Fruit fly (Drosophila melanogaster) whole organism, embryonic: Measurements from ENCODE around the gene CG14079.
A peak's percentile ranks its signal among the peaks of the same experiment; 100 is the strongest.

Experiments
- Abd-B ChIP-seq: fragments of 200-800 bp; sonication (Bioruptor generic); optimal IDR thresholded peaks from 2 replicates; lab custom pipeline; 2018; ENCODE audit warnings: missing biosample characterization, mild to moderate bottlenecking, missing genetic modification characterization, moderate library complexity
- Atf-2 ChIP-seq: fragments of 200-800 bp; sonication (Bioruptor generic); optimal IDR thresholded peaks from 2 replicates; lab custom pipeline; 2016; ENCODE audit warnings: missing biosample characterization, missing genetic modification characterization
- CG10565 ChIP-seq: fragments of 200-800 bp; sonication (Bioruptor generic); optimal IDR thresholded peaks from 3 replicates; lab custom pipeline; 2016; ENCODE audit warnings: missing biosample characterization, mild to moderate bottlenecking, missing genetic modification characterization
- CG10979 ChIP-seq: fragments of 200-800 bp; sonication (Bioruptor generic); optimal IDR thresholded peaks from 2 replicates; lab custom pipeline; 2018; ENCODE audit warnings: missing biosample characterization, mild to moderate bottlenecking, missing genetic modification characterization, moderate library complexity
- CG11504 ChIP-seq: fragments of 200-800 bp; sonication (Bioruptor generic); optimal IDR thresholded peaks from 3 replicates; lab custom pipeline; 2019; ENCODE audit warnings: missing biosample characterization, mild to moderate bottlenecking, missing genetic modification characterization, moderate library complexity
- CG12391 ChIP-seq: fragments of 200-800 bp; sonication (Bioruptor generic); optimal IDR thresholded peaks from 3 replicates; lab custom pipeline; 2018; ENCODE audit warnings: missing biosample characterization, mild to moderate bottlenecking, missing genetic modification characterization, moderate library complexity
- CG14710 ChIP-seq: fragments of 200-800 bp; sonication (Bioruptor generic); optimal IDR thresholded peaks from 3 replicates; lab custom pipeline; 2019; ENCODE audit warnings: missing biosample characterization, mild to moderate bottlenecking, missing genetic modification characterization, moderate library complexity
- CG17912 ChIP-seq: fragments of 200-800 bp; sonication (Bioruptor generic); optimal IDR thresholded peaks from 2 replicates; lab custom pipeline; 2018; ENCODE audit warnings: missing biosample characterization, mild to moderate bottlenecking, missing genetic modification characterization
- CG2889 ChIP-seq: fragments of 200-800 bp; sonication (Bioruptor generic); IDR thresholded peaks from 3 replicates; pipeline ENCODE4 v1.3.6; 2022; ENCODE audit warnings: missing biosample characterization, missing genetic modification characterization
- CG30403 ChIP-seq: fragments of 200-800 bp; sonication (Bioruptor generic); optimal IDR thresholded peaks from 3 replicates; lab custom pipeline; 2016; ENCODE audit warnings: missing biosample characterization, missing genetic modification characterization
- CG3726 ChIP-seq: fragments of 200-800 bp; sonication (Bioruptor generic); IDR thresholded peaks from 3 replicates; pipeline ENCODE4, ENCODE4 v1.3.6; 2022; ENCODE audit warnings: missing biosample characterization, missing genetic modification characterization
- CG3838 ChIP-seq: fragments of 200-800 bp; sonication (Bioruptor generic); optimal IDR thresholded peaks from 3 replicates; lab custom pipeline; 2016; ENCODE audit warnings: missing biosample characterization, missing genetic modification characterization
- CG7556 ChIP-seq: fragments of 200-800 bp; sonication (Bioruptor generic); optimal IDR thresholded peaks from 2 replicates; lab custom pipeline; 2017; ENCODE audit warnings: missing biosample characterization, mild to moderate bottlenecking, missing genetic modification characterization
- CG7839 ChIP-seq: fragments of 200-800 bp; sonication (Bioruptor generic); optimal IDR thresholded peaks from 3 replicates; lab custom pipeline; 2018; ENCODE audit warnings: missing biosample characterization, mild to moderate bottlenecking, missing genetic modification characterization, moderate library complexity
- CG7928 ChIP-seq: fragments of 200-800 bp; sonication (Bioruptor generic); optimal IDR thresholded peaks from 2 replicates; lab custom pipeline; 2017; ENCODE audit warnings: missing biosample characterization, mild to moderate bottlenecking, missing genetic modification characterization
- CG7963 ChIP-seq: fragments of 200-800 bp; sonication (Bioruptor generic); IDR thresholded peaks from 3 replicates; pipeline ENCODE4 v1.3.6; 2022; ENCODE audit warnings: missing biosample characterization, missing genetic modification characterization; ENCODE audit not compliant: partially characterized antibody
- CG9215 ChIP-seq: fragments of 200-800 bp; sonication (Bioruptor generic); IDR thresholded peaks from 2 replicates; pipeline ENCODE4 v1.3.6; 2022; ENCODE audit warnings: missing biosample characterization, missing genetic modification characterization
- CG9437 ChIP-seq: fragments of 200-800 bp; sonication (Bioruptor generic); optimal IDR thresholded peaks from 2 replicates; lab custom pipeline; 2018; ENCODE audit warnings: missing biosample characterization, mild to moderate bottlenecking, missing genetic modification characterization
- CG9727 ChIP-seq: fragments of 200-800 bp; sonication (Bioruptor generic); optimal IDR thresholded peaks from 3 replicates; lab custom pipeline; 2017; ENCODE audit warnings: missing biosample characterization, mild to moderate bottlenecking, missing genetic modification characterization
- Dll ChIP-seq: fragments of 200-800 bp; sonication (Bioruptor generic); IDR thresholded peaks from 4 replicates; pipeline ENCODE4 v1.3.6; 2022; ENCODE audit warnings: missing biosample characterization, missing genetic modification characterization; ENCODE audit not compliant: partially characterized antibody
- Hey ChIP-seq: fragments of 200-800 bp; sonication (Bioruptor generic); optimal IDR thresholded peaks from 3 replicates; lab custom pipeline; 2018; ENCODE audit warnings: missing biosample characterization, mild to moderate bottlenecking, missing genetic modification characterization
- Hr51 ChIP-seq, 2 experiments: fragments of 200-800 bp; sonication (Bioruptor generic); optimal IDR thresholded peaks; 2 replicates in 1 of 2; 3 replicates in 1 of 2; lab custom pipeline; 2016 to 2018; ENCODE audit warnings: missing biosample characterization in 2 of 2, missing genetic modification characterization in 2 of 2, mild to moderate bottlenecking in 1 of 2, moderate library complexity in 1 of 2
- Lhr ChIP-seq: fragments of 200-800 bp; sonication (Bioruptor generic); optimal IDR thresholded peaks from 3 replicates; lab custom pipeline; 2017; ENCODE audit warnings: mild to moderate bottlenecking, missing biosample characterization, missing genetic modification reagents, missing genetic modification characterization
- Med ChIP-seq: fragments of 200-800 bp; sonication (Bioruptor generic); peaks from one replicate; lab custom pipeline; 2016; ENCODE audit warnings: missing biosample characterization, missing genetic modification characterization, mild to moderate bottlenecking, inconsistent platforms, moderate library complexity
- Ptx1 ChIP-seq: fragments of 200-800 bp; sonication (Bioruptor generic); IDR thresholded peaks from 2 replicates; pipeline ENCODE4 v1.3.6; 2022; ENCODE audit warnings: missing biosample characterization, missing genetic modification characterization
- Ssrp ChIP-seq: fragments of 200-800 bp; sonication (Bioruptor generic); optimal IDR thresholded peaks from 2 replicates; lab custom pipeline; 2018; ENCODE audit warnings: missing biosample characterization, mild to moderate bottlenecking, missing genetic modification characterization, moderate library complexity
- Xrp1 ChIP-seq: fragments of 200-800 bp; sonication (Bioruptor generic); IDR thresholded peaks from 2 replicates; pipeline ENCODE4 v1.3.6; 2022; ENCODE audit warnings: missing biosample characterization, missing genetic modification characterization
- aop ChIP-seq: fragments of 200-800 bp; sonication (Bioruptor generic); IDR thresholded peaks from 2 replicates; pipeline ENCODE4 v1.3.6; 2022; ENCODE audit warnings: missing biosample characterization, missing genetic modification characterization
- bsh ChIP-seq, 2 experiments: fragments of 200-800 bp; sonication (Bioruptor generic); optimal IDR thresholded peaks; 2 replicates each; lab custom pipeline; 2017 to 2018; ENCODE audit warnings: mild to moderate bottlenecking in 2 of 2, missing biosample characterization in 2 of 2, missing genetic modification characterization in 2 of 2, moderate library complexity in 1 of 2
- chif ChIP-seq, 2 experiments: fragments of 200-800 bp; sonication (Bioruptor generic); optimal IDR thresholded peaks; 3 replicates each; lab custom pipeline; 2016; ENCODE audit warnings: missing biosample characterization in 2 of 2, missing genetic modification characterization in 2 of 2
- da ChIP-seq: fragments of 200-800 bp; sonication (Bioruptor generic); optimal IDR thresholded peaks from 2 replicates; lab custom pipeline; 2016; ENCODE audit warnings: missing biosample characterization, missing genetic modification characterization
- dpn ChIP-seq, 2 experiments: fragments of 200-800 bp; sonication (Bioruptor generic); optimal IDR thresholded peaks; 3 replicates each; lab custom pipeline; 2016; ENCODE audit warnings: missing biosample characterization in 2 of 2, missing genetic modification characterization in 2 of 2
- fd3F ChIP-seq: fragments of 200-800 bp; sonication (Bioruptor generic); optimal IDR thresholded peaks from 2 replicates; lab custom pipeline; 2018; ENCODE audit warnings: missing biosample characterization, mild to moderate bottlenecking, missing genetic modification characterization, moderate library complexity
- gcm ChIP-seq: fragments of 200-800 bp; sonication (Bioruptor generic); optimal IDR thresholded peaks from 2 replicates; lab custom pipeline; 2019; ENCODE audit warnings: missing biosample characterization, mild to moderate bottlenecking, missing genetic modification characterization, moderate library complexity
- gem ChIP-seq: fragments of 200-800 bp; sonication (Bioruptor generic); optimal IDR thresholded peaks from 2 replicates; lab custom pipeline; 2019; ENCODE audit warnings: missing biosample characterization, mild to moderate bottlenecking, missing genetic modification characterization, moderate library complexity
- gfzf ChIP-seq: fragments of 200-800 bp; sonication (Bioruptor generic); optimal IDR thresholded peaks from 2 replicates; lab custom pipeline; 2016; ENCODE audit warnings: missing biosample characterization, mild to moderate bottlenecking, missing genetic modification characterization, moderate library complexity
- inv ChIP-seq: fragments of 200-800 bp; sonication (Bioruptor generic); IDR thresholded peaks from 2 replicates; pipeline ENCODE4 v1.3.6; 2022; ENCODE audit warnings: missing biosample characterization, missing genetic modification characterization; ENCODE audit not compliant: partially characterized antibody
- klu ChIP-seq: fragments of 200-800 bp; sonication (Bioruptor generic); IDR thresholded peaks from 2 replicates; pipeline ENCODE4 v1.3.6; 2022; ENCODE audit warnings: missing biosample characterization, missing genetic modification characterization
- lilli ChIP-seq: fragments of 200-800 bp; sonication (Bioruptor generic); optimal IDR thresholded peaks from 3 replicates; lab custom pipeline; 2016; ENCODE audit warnings: missing biosample characterization, missing genetic modification characterization
- maf-S ChIP-seq: fragments of 200-800 bp; sonication (Bioruptor generic); optimal IDR thresholded peaks from 2 replicates; lab custom pipeline; 2016; ENCODE audit warnings: missing biosample characterization, missing genetic modification characterization
- nerfin-1 ChIP-seq: fragments of 200-800 bp; sonication (Bioruptor generic); optimal IDR thresholded peaks from 3 replicates; lab custom pipeline; 2019; ENCODE audit warnings: missing biosample characterization, mild to moderate bottlenecking, missing genetic modification characterization, moderate library complexity
- org-1 ChIP-seq: fragments of 200-800 bp; sonication (Bioruptor generic); optimal IDR thresholded peaks from 2 replicates; lab custom pipeline; 2017; ENCODE audit warnings: missing biosample characterization, missing genetic modification characterization
- pb ChIP-seq: fragments of 200-800 bp; sonication (Bioruptor generic); optimal IDR thresholded peaks from 3 replicates; lab custom pipeline; 2016; ENCODE audit warnings: missing biosample characterization, missing genetic modification characterization
- row ChIP-seq: fragments of 200-800 bp; sonication (Bioruptor generic); IDR thresholded peaks from 3 replicates; pipeline ENCODE4 v1.3.6; 2022; ENCODE audit warnings: missing biosample characterization, missing genetic modification characterization
- salm ChIP-seq: fragments of 200-800 bp; sonication (Bioruptor generic); optimal IDR thresholded peaks from 2 replicates; lab custom pipeline; 2018; ENCODE audit warnings: missing biosample characterization, mild to moderate bottlenecking, missing genetic modification characterization
- scrt ChIP-seq: fragments of 200-800 bp; sonication (Bioruptor generic); optimal IDR thresholded peaks from 2 replicates; lab custom pipeline; 2018; ENCODE audit warnings: missing biosample characterization, mild to moderate bottlenecking, missing genetic modification characterization, moderate library complexity
- sens ChIP-seq: fragments of 200-800 bp; sonication (Bioruptor generic); peaks from one replicate; lab custom pipeline; 2016; ENCODE audit warnings: missing biosample characterization, missing genetic modification characterization
- sima ChIP-seq: fragments of 200-800 bp; sonication (Bioruptor generic); optimal IDR thresholded peaks from 2 replicates; lab custom pipeline; 2016; ENCODE audit warnings: missing biosample characterization, missing genetic modification characterization
- sisA ChIP-seq: fragments of 200-800 bp; sonication (Bioruptor generic); IDR thresholded peaks from 2 replicates; pipeline ENCODE4 v1.3.6; 2022; ENCODE audit warnings: missing biosample characterization, missing genetic modification characterization
- unpg ChIP-seq: fragments of 200-800 bp; sonication (Bioruptor generic); optimal IDR thresholded peaks from 3 replicates; lab custom pipeline; 2018; ENCODE audit warnings: missing biosample characterization, mild to moderate bottlenecking, missing genetic modification characterization, moderate library complexity
- zf30C ChIP-seq: fragments of 200-800 bp; sonication (Bioruptor generic); optimal IDR thresholded peaks from 3 replicates; lab custom pipeline; 2018; ENCODE audit warnings: missing biosample characterization, mild to moderate bottlenecking, missing genetic modification characterization

Gene CG14079

DNA sequence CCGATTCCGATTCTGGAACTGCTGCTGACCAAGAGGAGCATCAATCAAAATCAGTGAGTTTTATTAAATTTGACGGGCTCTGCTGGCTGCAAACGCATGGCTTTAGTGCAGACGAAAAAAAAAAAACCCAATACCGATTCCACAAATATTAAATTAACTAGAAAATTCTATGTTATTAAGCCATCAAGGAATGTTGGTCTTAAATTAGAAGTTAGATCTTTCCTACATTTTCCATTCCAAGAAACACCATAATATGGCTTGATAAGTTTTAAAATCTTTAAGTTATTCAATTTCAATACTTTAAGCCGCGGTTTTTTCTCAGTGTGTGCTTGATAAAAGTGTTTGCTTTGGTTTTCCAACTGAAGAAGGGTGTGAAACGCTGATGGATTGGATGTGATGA lies 49.4 kb downstream of the CG14079 start (continued):
- no peak for TF ChIP-seq CG7556 (GFP tag; lab: Kevin White, UChicago)
- no peak for TF ChIP-seq gfzf (GFP tag; lab: Kevin White, UChicago)
- no peak for TF ChIP-seq Ptx1 (GFP tag; lab: Robert Waterston, UW)
- TF ChIP-seq CG7963 (GFP tag; lab: Robert Waterston, UW), result no peak
- no peak for TF ChIP-seq Atf-2 (GFP tag; lab: Kevin White, UChicago)
- TF ChIP-seq CG30403 (GFP tag; lab: Kevin White, UChicago), result peak; percentile 2
- no peak for TF ChIP-seq CG9215 (GFP tag; lab: Robert Waterston, UW)
- TF ChIP-seq Lhr (GFP tag; lab: Kevin White, UChicago), result no peak
- no peak for TF ChIP-seq da (GFP tag; lab: Kevin White, UChicago)
- peak in 1 of 2 experiments; percentile 18 for TF ChIP-seq bsh (GFP tag; optimal IDR thresholded peaks at IDR 0.05; lab: Kevin White, UChicago)
- no peak for TF ChIP-seq org-1 (GFP tag; lab: Kevin White, UChicago)
- TF ChIP-seq sisA (GFP tag; lab: Robert Waterston, UW), result no peak
- TF ChIP-seq Hey (tag; lab: Kevin White, UChicago), result no peak
- no peak for TF ChIP-seq aop (GFP tag; lab: Robert Waterston, UW)
- no peak for TF ChIP-seq nerfin-1 (tag; lab: Kevin White, UChicago)
- TF ChIP-seq CG2889 (GFP tag; lab: Robert Waterston, UW), result no peak
- TF ChIP-seq scrt (GFP tag; lab: Kevin White, UChicago), result no peak
- TF ChIP-seq sens (GFP tag; lab: Kevin White, UChicago), result peak; percentile 74
- no peak for TF ChIP-seq maf-S
- TF ChIP-seq row, result peak; percentile 23; the same call in 1 of the 3 replicates
- TF ChIP-seq CG9437 (GFP tag; lab: Kevin White, UChicago), result no peak
- TF ChIP-seq unpg (GFP tag; lab: Kevin White, UChicago), result peak; percentile 23
- no peak for TF ChIP-seq CG3726 (GFP tag; lab: Robert Waterston, UW)
- peak; percentile 40 for TF ChIP-seq gem (tag; lab: Kevin White, UChicago)
- TF ChIP-seq chif (GFP tag; optimal IDR thresholded peaks at IDR 0.05; lab: Kevin White, UChicago), result peak in 1 of 2 experiments; percentile 19
- TF ChIP-seq gcm (GFP tag; lab: Kevin White, UChicago), result peak; percentile 14
- no peak for TF ChIP-seq Xrp1 (GFP tag; lab: Robert Waterston, UW)
- no peak for TF ChIP-seq dpn (GFP tag; optimal IDR thresholded peaks at IDR 0.05; lab: Kevin White, UChicago)
- TF ChIP-seq Abd-B (GFP tag; lab: Kevin White, UChicago), result no peak
- no peak for TF ChIP-seq CG10565 (GFP tag; lab: Kevin White, UChicago)
- TF ChIP-seq CG7839 (tag; lab: Kevin White, UChicago), result peak; percentile 10
- TF ChIP-seq pb (GFP tag; lab: Kevin White, UChicago), result no peak
- TF ChIP-seq CG7928 (GFP tag; lab: Kevin White, UChicago), result no peak
- peak; percentile 30 for TF ChIP-seq CG11504
- peak; percentile 2 for TF ChIP-seq Ssrp (tag; lab: Kevin White, UChicago)
- TF ChIP-seq CG17912, result no peak
- peak; percentile 20 for TF ChIP-seq CG12391 (tag; lab: Kevin White, UChicago)
- TF ChIP-seq Med (GFP tag; lab: Kevin White, UChicago), result peak; percentile 49
- no peak for TF ChIP-seq CG9727 (GFP tag; lab: Kevin White, UChicago)
- TF ChIP-seq CG14710, result peak; percentile 19
- TF ChIP-seq zf30C (GFP tag; lab: Kevin White, UChicago), result peak; percentile 43
- TF ChIP-seq Hr51 (GFP tag; optimal IDR thresholded peaks at IDR 0.05; lab: Kevin White, UChicago), result peak in 1 of 2 experiments; percentile 8
- peak; percentile 5 for TF ChIP-seq lilli (GFP tag; lab: Kevin White, UChicago)
- TF ChIP-seq fd3F (GFP tag; lab: Kevin White, UChicago), result no peak
- peak; percentile 35 for TF ChIP-seq CG10979 (tag; lab: Kevin White, UChicago)
- no peak for TF ChIP-seq sima (GFP tag; lab: Kevin White, UChicago)
- no peak for TF ChIP-seq CG3838
- TF ChIP-seq klu (GFP tag; lab: Robert Waterston, UW), result no peak
- no peak for TF ChIP-seq Dll (GFP tag; lab: Robert Waterston, UW)
- TF ChIP-seq inv (GFP tag; lab: Robert Waterston, UW), result no peak
- TF ChIP-seq salm (tag; lab: Kevin White, UChicago), result no peak
